Fruit fly (Drosophila melanogaster) S2 (cell line): ENCODE results near the gene CG34456.

Experiments
- CG8478 ChIP-seq: fragments of >200 bp; optimal IDR thresholded peaks from 2 replicates; lab custom pipeline; 2018
- CTCF ChIP-seq, 2 experiments: fragments of >200 bp; optimal IDR thresholded peaks; 2 replicates each; lab custom pipeline; 2018

- TF ChIP-seq CTCF (optimal IDR thresholded peaks at IDR 0.05; lab: Kevin White, UChicago) (no peak), CG8478 (no peak)
Measured at dm6 chr3L:9381602-9382001, 19.7 kb downstream of the CG34456 start, which contains the start of gene Hsp23.
